Worm (Caenorhabditis elegans): ENCODE measurements around the gene dct-16.

Gene dct-16

DNA sequence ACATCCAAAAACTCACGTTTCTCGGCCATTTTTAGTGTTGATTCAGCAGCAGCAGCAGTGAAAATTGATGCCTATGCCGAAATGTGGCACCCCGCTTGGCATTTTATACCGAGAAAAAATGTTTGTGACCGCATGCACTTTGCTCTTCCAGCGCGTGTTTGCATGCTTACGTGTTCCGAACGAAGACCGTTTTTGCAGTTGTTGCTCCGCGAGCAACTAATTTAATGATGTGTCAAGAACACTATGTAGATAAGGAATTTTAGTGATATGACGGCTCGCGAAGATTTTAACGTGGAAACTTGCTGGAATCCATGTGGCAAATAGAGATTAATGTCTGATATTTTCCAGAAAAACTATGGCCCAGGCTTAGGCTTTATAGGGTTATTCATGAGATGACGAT, at the start of gene dct-16:
TSS of gene dct-16 (minus strand) at position 78 of the 400 bp plus-strand sequence.
- TF ChIP-seq ceh-39 (tag; optimal IDR thresholded peaks at IDR 0.05) (no peak), elt-3 (tag; optimal IDR thresholded peaks at IDR 0.05) (no peak), ceh-43 (GFP tag; optimal IDR thresholded peaks at IDR 0.05) (no peak), ceh-83 (GFP tag; optimal IDR thresholded peaks at IDR 0.05) (no peak), cnd-1 (tag; optimal IDR thresholded peaks at IDR 0.05) (no peak)

DNA sequence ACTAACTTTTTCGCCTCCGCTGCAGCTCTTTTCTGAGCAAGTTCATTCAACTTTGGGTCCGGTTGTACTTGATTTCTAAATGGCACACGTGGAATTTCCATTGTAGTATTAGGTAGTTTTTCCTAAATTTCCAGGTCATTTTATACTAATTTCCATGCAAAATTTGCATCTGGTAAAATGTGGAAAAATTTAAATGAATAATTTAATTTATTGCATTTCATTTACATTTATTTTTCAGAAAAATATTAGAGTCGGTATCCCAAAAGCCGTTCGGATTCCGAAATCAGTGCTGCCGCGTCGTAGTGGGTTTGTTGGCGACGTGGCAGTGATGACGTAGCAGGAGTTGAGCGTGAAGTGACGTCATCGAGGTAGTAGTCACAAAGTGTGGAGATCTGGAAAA, 48.2 kb upstream of the dct-16 start, which contains the start of gene Y38H6C.18:
TSS of gene Y38H6C.18 (minus strand) at position 101 of the 400 bp plus-strand sequence.
- TF ChIP-seq ceh-39 (tag; optimal IDR thresholded peaks at IDR 0.05) (no peak), lsy-2 (tag; optimal IDR thresholded peaks at IDR 0.05) (no peak), ceh-43 (GFP tag; optimal IDR thresholded peaks at IDR 0.05) (no peak), elt-3 (tag; optimal IDR thresholded peaks at IDR 0.05) (no peak), unc-62 (GFP tag; optimal IDR thresholded peaks at IDR 0.05) (no peak), nhr-28 (tag; optimal IDR thresholded peaks at IDR 0.05) (no peak), sem-2 (GFP tag; optimal IDR thresholded peaks at IDR 0.05) (no peak), ces-1 (GFP tag; optimal IDR thresholded peaks at IDR 0.05) (no peak)

DNA sequence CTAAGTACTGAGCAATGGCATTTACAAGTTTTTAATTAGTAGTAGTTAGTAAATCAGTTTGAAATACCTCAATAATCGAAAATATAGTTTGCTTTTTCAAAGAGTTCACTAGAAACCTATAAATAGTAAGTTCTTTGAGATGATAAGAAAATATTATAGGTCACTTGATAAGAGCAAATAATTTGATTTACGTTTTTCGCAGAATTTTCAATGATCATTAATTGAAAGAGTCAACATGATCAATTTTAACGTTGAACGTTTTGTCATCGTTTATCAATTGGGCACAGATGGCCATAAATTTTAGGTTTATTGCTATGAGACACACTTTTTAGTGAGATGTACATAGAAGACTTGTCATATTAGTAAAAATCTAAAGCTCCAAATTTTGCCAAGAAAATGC, 46.9 kb upstream of the dct-16 start:
- TF ChIP-seq zip-8 (tag; optimal IDR thresholded peaks at IDR 0.05) (no peak), lin-13 (tag; optimal IDR thresholded peaks at IDR 0.05) (no peak), elt-1 (tag; optimal IDR thresholded peaks at IDR 0.05; ENCODE audit: borderline replicate concordance, insufficient read depth) (no peak), nhr-2 (tag; optimal IDR thresholded peaks at IDR 0.05) (no peak), pha-4 (tag; optimal IDR thresholded peaks at IDR 0.05) (no peak), M03D4.4 (tag; optimal IDR thresholded peaks at IDR 0.05) (no peak), flh-1 (GFP tag; optimal IDR thresholded peaks at IDR 0.05) (no peak), mep-1 (tag; optimal IDR thresholded peaks at IDR 0.05) (no peak), unc-39 (tag; optimal IDR thresholded peaks at IDR 0.05) (no peak), drap-1 (GFP tag; optimal IDR thresholded peaks at IDR 0.05) (no peak), nhr-237 (tag; optimal IDR thresholded peaks at IDR 0.05) (no peak), ceh-39 (tag; optimal IDR thresholded peaks at IDR 0.05) (no peak), lsy-2 (tag; optimal IDR thresholded peaks at IDR 0.05) (no peak), mls-2 (tag; optimal IDR thresholded peaks at IDR 0.05) (no peak)

DNA sequence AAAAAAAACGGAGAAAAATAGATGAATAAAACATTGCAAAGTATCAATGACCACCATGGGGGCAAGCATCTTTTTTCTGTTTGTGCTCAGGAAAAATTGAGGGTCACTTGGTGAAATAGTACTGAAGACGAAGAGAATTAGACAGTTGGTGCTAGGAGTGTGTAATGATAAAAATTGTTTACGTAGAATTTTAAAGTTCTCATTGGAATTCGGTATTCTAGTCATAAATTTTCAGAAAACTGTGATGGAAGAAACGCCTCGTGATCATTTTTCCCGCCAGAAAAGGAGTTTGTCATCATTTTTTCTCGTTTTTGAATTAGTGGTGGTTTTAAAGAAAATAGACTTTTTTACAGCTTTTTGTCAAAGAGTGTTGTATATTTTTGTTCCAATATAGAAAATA, 45.8 kb upstream of the dct-16 start:
- no peak for TF ChIP-seq lsy-2 (tag; optimal IDR thresholded peaks at IDR 0.05)
- no peak for TF ChIP-seq bed-3 (GFP tag; optimal IDR thresholded peaks at IDR 0.05)
- no peak for TF ChIP-seq nhr-28 (tag; optimal IDR thresholded peaks at IDR 0.05)
- no peak for TF ChIP-seq nhr-237 (tag; optimal IDR thresholded peaks at IDR 0.05)
- no peak for TF ChIP-seq lin-32 (GFP tag; optimal IDR thresholded peaks at IDR 0.05)
- no peak for TF ChIP-seq ztf-11 (tag; optimal IDR thresholded peaks at IDR 0.05)
- TF ChIP-seq mab-5 (tag; optimal IDR thresholded peaks at IDR 0.05) = no peak
- TF ChIP-seq nhr-76 (tag; optimal IDR thresholded peaks at IDR 0.05) = no peak
- no peak for TF ChIP-seq ceh-43 (GFP tag; optimal IDR thresholded peaks at IDR 0.05)

DNA sequence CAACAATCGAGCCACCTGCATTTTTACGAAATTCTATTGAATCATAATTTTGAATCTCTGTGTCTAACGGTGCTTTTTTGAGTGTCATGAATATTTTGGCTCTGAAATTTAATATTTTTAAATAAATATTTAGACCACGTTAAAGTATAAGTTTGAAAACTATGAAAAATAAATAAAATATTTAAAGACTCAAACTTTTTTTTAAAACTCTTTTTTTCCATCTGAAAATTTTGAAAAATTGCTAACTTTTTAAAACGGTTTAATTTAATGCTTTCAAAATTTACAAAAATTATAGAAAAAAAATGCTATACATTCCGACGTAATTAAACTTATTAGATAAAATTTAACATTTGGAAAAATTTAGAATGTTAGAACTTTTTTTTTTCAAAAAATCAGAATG, 45.2 kb upstream of the dct-16 start, which contains the start of gene slc-36.3:
TSS of gene slc-36.3 (minus strand) at position 101 of the 400 bp plus-strand sequence.
- TF ChIP-seq zip-8 (tag; optimal IDR thresholded peaks at IDR 0.05) = no peak
- no peak for TF ChIP-seq lsy-2 (tag; optimal IDR thresholded peaks at IDR 0.05)
- TF ChIP-seq pha-4 (tag; optimal IDR thresholded peaks at IDR 0.05) = no peak
- no peak for TF ChIP-seq nhr-28 (tag; optimal IDR thresholded peaks at IDR 0.05)
- TF ChIP-seq unc-62 (GFP tag; optimal IDR thresholded peaks at IDR 0.05) = no peak
- TF ChIP-seq ces-1 (GFP tag; optimal IDR thresholded peaks at IDR 0.05) = no peak

DNA sequence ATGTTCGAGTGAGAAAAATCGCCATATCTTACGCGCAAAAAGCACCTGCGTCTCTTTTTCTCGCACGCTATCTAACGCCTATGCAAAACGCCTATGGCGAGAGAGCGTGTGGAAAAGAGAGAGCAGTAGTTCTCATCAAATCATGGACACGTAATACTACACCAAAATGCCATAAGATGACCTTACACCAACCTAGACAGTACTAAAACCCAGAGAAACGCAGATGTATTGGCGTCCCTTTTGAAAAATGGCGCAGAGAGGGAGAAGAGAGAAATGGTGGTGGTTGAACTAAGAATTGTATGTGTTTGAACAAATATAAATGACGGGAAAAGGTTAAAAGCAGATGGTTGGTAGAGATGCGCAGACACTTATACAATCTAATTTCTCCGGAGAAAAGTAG, 40.2 kb upstream of the dct-16 start, which contains the start of gene Y38H6C.16:
TSS of gene Y38H6C.16 (minus strand) at position 293 of the 400 bp plus-strand sequence.
- TF ChIP-seq nhr-28 (tag; optimal IDR thresholded peaks at IDR 0.05) = no peak
- no peak for TF ChIP-seq ceh-43 (GFP tag; optimal IDR thresholded peaks at IDR 0.05)
- TF ChIP-seq lin-13 (tag; optimal IDR thresholded peaks at IDR 0.05) = no peak
- no peak for TF ChIP-seq ztf-11 (tag; optimal IDR thresholded peaks at IDR 0.05)
- TF ChIP-seq elt-3 (tag; optimal IDR thresholded peaks at IDR 0.05) = no peak
- TF ChIP-seq nhr-76 (tag; optimal IDR thresholded peaks at IDR 0.05) = no peak
- TF ChIP-seq lin-32 (GFP tag; optimal IDR thresholded peaks at IDR 0.05) = no peak

DNA sequence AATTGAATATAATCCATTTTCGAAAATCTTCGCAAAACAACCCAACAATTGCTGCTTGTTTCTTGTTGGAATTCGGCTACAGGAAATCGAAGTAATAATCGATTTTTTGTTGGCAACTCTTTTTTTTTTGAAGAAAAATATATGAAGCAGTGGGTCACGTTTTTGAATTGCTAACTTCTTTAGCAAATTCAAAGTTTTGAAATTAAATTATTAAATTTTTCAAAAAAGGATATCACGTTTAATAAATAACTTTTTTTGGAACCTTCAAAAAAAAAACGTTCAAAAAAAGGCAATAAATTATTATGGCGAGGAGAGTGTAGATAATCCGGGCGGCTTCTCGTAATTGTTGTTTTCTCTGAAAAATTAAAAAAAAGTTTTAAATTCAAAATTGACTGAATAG, 37.4 kb upstream of the dct-16 start, which contains the start of gene Y38H6C.15:
TSS of gene Y38H6C.15 (minus strand) at position 101 of the 400 bp plus-strand sequence.
- no peak for TF ChIP-seq elt-3 (tag; optimal IDR thresholded peaks at IDR 0.05)
- TF ChIP-seq flh-1 (GFP tag; optimal IDR thresholded peaks at IDR 0.05) = no peak
- no peak for TF ChIP-seq tbx-8 (GFP tag; optimal IDR thresholded peaks at IDR 0.05)
- TF ChIP-seq ceh-83 (GFP tag; optimal IDR thresholded peaks at IDR 0.05) = no peak
- TF ChIP-seq nhr-76 (tag; optimal IDR thresholded peaks at IDR 0.05) = no peak
- no peak for TF ChIP-seq cnd-1 (tag; optimal IDR thresholded peaks at IDR 0.05)
- no peak for TF ChIP-seq unc-39 (tag; optimal IDR thresholded peaks at IDR 0.05)
- no peak for TF ChIP-seq nhr-28 (tag; optimal IDR thresholded peaks at IDR 0.05)
- TF ChIP-seq bed-3 (GFP tag; optimal IDR thresholded peaks at IDR 0.05) = no peak
- no peak for TF ChIP-seq mep-1 (tag; optimal IDR thresholded peaks at IDR 0.05)

All from whole organism, mixed stage, embryonic.